Worm (Caenorhabditis elegans): ENCODE results near the gene serp-1.2.

DNA sequence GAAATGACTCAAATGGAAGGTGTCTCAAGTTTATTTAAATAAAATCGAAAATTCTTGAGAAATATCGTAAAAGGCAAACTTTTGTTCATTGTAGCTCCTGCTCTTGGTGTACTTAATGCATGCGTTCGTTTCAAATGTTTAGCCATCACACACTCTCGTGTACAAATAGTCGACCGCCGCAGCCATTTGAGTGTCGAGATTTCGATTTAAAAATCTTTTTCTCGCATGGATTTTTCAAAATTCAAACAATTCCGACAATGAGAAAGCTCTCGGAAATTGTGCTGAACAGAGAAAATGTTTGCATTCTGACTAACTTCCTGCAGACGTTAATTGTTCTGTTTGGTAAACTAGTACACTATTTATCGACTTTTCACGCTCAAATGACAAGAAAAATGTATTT, 26.2 kb upstream of the serp-1.2 start:
- TF ChIP-seq snpc-4 (tag; optimal IDR thresholded peaks at IDR 0.05) (no peak), ztf-11 (tag; optimal IDR thresholded peaks at IDR 0.05) (no peak), elt-3 (tag; optimal IDR thresholded peaks at IDR 0.05) (no peak), unc-39 (tag; optimal IDR thresholded peaks at IDR 0.05) (no peak), lin-13 (tag; optimal IDR thresholded peaks at IDR 0.05) (no peak), nhr-237 (tag; optimal IDR thresholded peaks at IDR 0.05) (no peak), ces-1 (GFP tag; optimal IDR thresholded peaks at IDR 0.05) (no peak), nhr-76 (tag; optimal IDR thresholded peaks at IDR 0.05) (no peak), blmp-1 (tag; optimal IDR thresholded peaks at IDR 0.05) (no peak), ceh-83 (GFP tag; optimal IDR thresholded peaks at IDR 0.05) (no peak), ham-2 (GFP tag; optimal IDR thresholded peaks at IDR 0.05) (no peak), sptf-1 (tag; optimal IDR thresholded peaks at IDR 0.05) (no peak)
